Fruit fly (Drosophila melanogaster) whole organism, pupa: ENCODE measurements around the gene CG34174.

Experiments used
- CG13204 ChIP-seq: fragments of 200-800 bp; sonication (Bioruptor generic); optimal IDR thresholded peaks from 2 replicates; lab custom pipeline; 2018; ENCODE audit warnings: missing biosample characterization, mild to moderate bottlenecking, missing genetic modification characterization, moderate library complexity
- CG14655 ChIP-seq: fragments of 200-800 bp; sonication (Bioruptor generic); optimal IDR thresholded peaks from 3 replicates; lab custom pipeline; 2017; ENCODE audit warnings: mild to moderate bottlenecking, missing biosample characterization, missing genetic modification reagents, missing genetic modification characterization
- EcR ChIP-seq: fragments of 200-800 bp; sonication (Bioruptor generic); optimal IDR thresholded peaks from 3 replicates; lab custom pipeline; 2019; ENCODE audit warnings: missing biosample characterization, missing genetic modification characterization, mild to moderate bottlenecking, moderate library complexity, missing genetic modification reagents
- Ets98B ChIP-seq: fragments of 200-800 bp; sonication (Bioruptor generic); IDR thresholded peaks from 2 replicates; pipeline ENCODE4 v1.3.6; 2022; ENCODE audit warnings: missing biosample characterization, missing genetic modification characterization
- gl ChIP-seq: fragments of 200-800 bp; sonication (Bioruptor generic); optimal IDR thresholded peaks from 2 replicates; lab custom pipeline; 2018; ENCODE audit warnings: missing biosample characterization, mild to moderate bottlenecking, missing genetic modification characterization

DNA sequence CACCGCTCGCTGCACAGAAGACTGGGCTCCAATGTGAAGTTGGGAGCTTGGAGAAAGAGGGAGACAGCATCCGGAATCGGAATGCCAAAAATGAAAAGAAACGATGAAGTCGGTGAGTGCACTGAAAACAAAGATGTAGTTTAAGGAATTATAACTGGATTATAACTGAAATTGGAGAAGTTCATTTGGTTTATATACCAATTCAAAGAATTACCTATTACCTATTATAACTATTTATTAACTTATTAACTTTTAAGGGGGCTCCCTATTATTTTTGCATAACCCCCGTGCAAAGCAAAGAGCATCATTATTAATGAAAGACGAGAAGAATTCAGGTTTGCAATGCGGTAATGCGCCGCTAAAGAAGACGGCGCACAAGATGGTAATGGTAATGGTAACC is 29.4 kb upstream of the CG34174 start:
- TF ChIP-seq Ets98B (GFP tag; lab: Robert Waterston, UW): peak; percentile 37; the same call in 1 of the 2 replicates
- no peak for TF ChIP-seq gl
- TF ChIP-seq EcR (GFP tag; lab: Kevin White, UChicago): no peak
- no peak for TF ChIP-seq CG13204
- TF ChIP-seq CG14655: peak; percentile 54
